Fruit fly (Drosophila melanogaster): Measurements from ENCODE around the gene Ube3a.

- no peak for TF ChIP-seq CG8478 (optimal IDR thresholded peaks at IDR 0.05)
- TF ChIP-seq CTCF (optimal IDR thresholded peaks at IDR 0.05), result no peak
These were observed 9.3 kb downstream of the Ube3a start, which contains the start of gene nkt for dm6 chr3L:11201051-11201450.

Measured in S2 (cell line).